Worm (Caenorhabditis elegans) whole organism, L1 larva: ENCODE measurements around the gene psmd-9.

Experiments used
- alr-1 ChIP-seq: fragments of 200-800 bp; sonication (Bioruptor generic); optimal IDR thresholded peaks from 2 replicates; lab custom pipeline; 2018; ENCODE audit warnings: borderline replicate concordance, mild to moderate bottlenecking, missing genetic modification characterization, missing compliant biosample characterization
- ceh-82 ChIP-seq, 3 experiments: fragments of 150-350 bp in 1 of 3; sonication (generic microtip) in 2 of 3; optimal IDR thresholded peaks; 2 replicates each; lab custom pipeline; 2014 to 2017; ENCODE audit warnings: missing biosample characterization in 3 of 3, missing genetic modification characterization in 3 of 3
- fkh-10 ChIP-seq: sonication (generic microtip); optimal IDR thresholded peaks from 2 replicates; lab custom pipeline; 2017; ENCODE audit warnings: missing biosample characterization, missing genetic modification reagents, missing genetic modification characterization
- fkh-8 ChIP-seq: sonication (generic microtip); optimal IDR thresholded peaks from 2 replicates; lab custom pipeline; 2016; ENCODE audit warnings: mild to moderate bottlenecking, missing genetic modification characterization, missing compliant biosample characterization
- nhr-19 ChIP-seq: fragments of 200-800 bp; sonication (Bioruptor generic); conservative IDR thresholded peaks from 2 replicates; pipeline ENCODE4 v1.3.6; 2022; ENCODE audit warnings: missing genetic modification characterization, missing compliant biosample characterization

DNA sequence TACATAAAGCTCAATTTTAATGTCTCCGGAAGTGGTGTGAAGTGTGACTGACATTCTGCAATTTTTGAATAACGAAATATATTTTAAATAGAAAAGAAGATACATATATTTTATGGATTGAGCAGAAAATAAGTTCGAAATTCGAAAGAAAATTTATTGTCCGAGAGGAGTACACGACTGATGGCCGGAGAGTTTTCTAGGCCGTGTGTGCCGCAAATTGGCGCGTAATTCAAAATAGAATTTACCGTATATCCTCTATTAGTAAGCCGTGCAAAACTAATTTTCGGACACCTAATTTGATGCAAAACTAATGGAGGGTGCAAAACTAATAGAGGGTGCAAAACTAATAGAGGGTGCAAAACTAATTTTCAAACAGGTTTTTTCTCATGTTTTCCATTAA is 11.4 kb downstream of the psmd-9 start, which contains the start of gene cyn-10:
- TF ChIP-seq alr-1 (tag; lab: Kevin White, UChicago) (no peak), ceh-82 (tag; optimal IDR thresholded peaks at IDR 0.05; lab: Kevin White, UChicago) (peak; percentile 67 to 80 (median 72)), fkh-8 (tag; lab: Kevin White, UChicago) (peak; percentile 77), fkh-10 (GFP tag; lab: Kevin White, UChicago) (no peak), nhr-19 (GFP tag; lab: Robert Waterston, UW) (peak; percentile 95)
